Fruit fly (Drosophila melanogaster) whole organism, pupa: ENCODE results near the gene CG42395.

Experiments
- CG10348 ChIP-seq: fragments of 200-800 bp; sonication (Bioruptor generic); IDR thresholded peaks from 2 replicates; pipeline ENCODE4 v1.3.6; 2022; ENCODE audit warnings: missing biosample characterization, missing genetic modification characterization
- CG12605 ChIP-seq: fragments of 200-800 bp; sonication (Bioruptor generic); IDR thresholded peaks from 2 replicates; pipeline ENCODE4 v1.3.6; 2022; ENCODE audit warnings: missing biosample characterization, missing genetic modification characterization
- CG13204 ChIP-seq: fragments of 200-800 bp; sonication (Bioruptor generic); optimal IDR thresholded peaks from 2 replicates; lab custom pipeline; 2018; ENCODE audit warnings: missing biosample characterization, mild to moderate bottlenecking, missing genetic modification characterization, moderate library complexity
- CG14655 ChIP-seq: fragments of 200-800 bp; sonication (Bioruptor generic); optimal IDR thresholded peaks from 3 replicates; lab custom pipeline; 2017; ENCODE audit warnings: mild to moderate bottlenecking, missing biosample characterization, missing genetic modification reagents, missing genetic modification characterization
- CG15710 ChIP-seq: fragments of 200-800 bp; sonication (Bioruptor generic); optimal IDR thresholded peaks from 2 replicates; lab custom pipeline; 2018; ENCODE audit warnings: missing biosample characterization, mild to moderate bottlenecking, missing genetic modification characterization, moderate library complexity
- CG17806 ChIP-seq: fragments of 200-800 bp; sonication (Bioruptor generic); optimal IDR thresholded peaks from 2 replicates; lab custom pipeline; 2018; ENCODE audit warnings: missing biosample characterization, mild to moderate bottlenecking, missing genetic modification characterization, moderate library complexity
- CG32121 ChIP-seq: fragments of 200-800 bp; sonication (Bioruptor generic); IDR thresholded peaks from 2 replicates; pipeline ENCODE4 v1.3.6; 2022; ENCODE audit warnings: missing biosample characterization, missing genetic modification characterization
- CG34367 ChIP-seq: fragments of 200-800 bp; sonication (Bioruptor generic); optimal IDR thresholded peaks from 2 replicates; lab custom pipeline; 2018; ENCODE audit warnings: missing biosample characterization, mild to moderate bottlenecking, missing genetic modification characterization
- CG4496 ChIP-seq: fragments of 200-800 bp; sonication (Bioruptor generic); IDR thresholded peaks from 3 replicates; pipeline ENCODE4 v1.3.6; 2022; ENCODE audit warnings: missing biosample characterization, missing genetic modification characterization
- CG8159 ChIP-seq: fragments of 200-800 bp; sonication (Bioruptor generic); optimal IDR thresholded peaks from 3 replicates; lab custom pipeline; 2018; ENCODE audit warnings: missing biosample characterization, mild to moderate bottlenecking, missing genetic modification characterization, moderate library complexity
- CG8301 ChIP-seq: fragments of 200-800 bp; sonication (Bioruptor generic); optimal IDR thresholded peaks from 2 replicates; lab custom pipeline; 2018; ENCODE audit warnings: missing biosample characterization, mild to moderate bottlenecking, missing genetic modification characterization
- CG9948 ChIP-seq: fragments of 200-800 bp; sonication (Bioruptor generic); optimal IDR thresholded peaks from 2 replicates; lab custom pipeline; 2018; ENCODE audit warnings: missing biosample characterization, mild to moderate bottlenecking, missing genetic modification characterization, moderate library complexity
- D1 ChIP-seq: fragments of 200-800 bp; sonication (Bioruptor generic); optimal IDR thresholded peaks from 2 replicates; lab custom pipeline; 2018; ENCODE audit warnings: missing biosample characterization, mild to moderate bottlenecking, missing genetic modification characterization, moderate library complexity
- EcR ChIP-seq: fragments of 200-800 bp; sonication (Bioruptor generic); optimal IDR thresholded peaks from 3 replicates; lab custom pipeline; 2019; ENCODE audit warnings: missing biosample characterization, missing genetic modification characterization, mild to moderate bottlenecking, moderate library complexity, missing genetic modification reagents
- Ets98B ChIP-seq: fragments of 200-800 bp; sonication (Bioruptor generic); IDR thresholded peaks from 2 replicates; pipeline ENCODE4 v1.3.6; 2022; ENCODE audit warnings: missing biosample characterization, missing genetic modification characterization
- Pif1A ChIP-seq: fragments of 200-800 bp; sonication (Bioruptor generic); optimal IDR thresholded peaks from 3 replicates; lab custom pipeline; 2016; ENCODE audit warnings: missing biosample characterization, missing genetic modification characterization
- Pif1B ChIP-seq: fragments of 200-800 bp; sonication (Bioruptor generic); optimal IDR thresholded peaks from 3 replicates; lab custom pipeline; 2016; ENCODE audit warnings: missing biosample characterization, missing genetic modification characterization
- Snoo ChIP-seq: fragments of 200-800 bp; sonication (Bioruptor generic); optimal IDR thresholded peaks from 3 replicates; lab custom pipeline; 2017; ENCODE audit warnings: missing biosample characterization, mild to moderate bottlenecking, missing genetic modification characterization, inconsistent platforms
- fd96Ca ChIP-seq: fragments of 200-800 bp; sonication (Bioruptor generic); IDR thresholded peaks from 3 replicates; pipeline ENCODE4 v1.3.6; 2022; ENCODE audit warnings: missing biosample characterization, missing genetic modification characterization
- gl ChIP-seq: fragments of 200-800 bp; sonication (Bioruptor generic); optimal IDR thresholded peaks from 2 replicates; lab custom pipeline; 2018; ENCODE audit warnings: missing biosample characterization, mild to moderate bottlenecking, missing genetic modification characterization
- rn ChIP-seq: fragments of 200-800 bp; sonication (Bioruptor generic); IDR thresholded peaks from 2 replicates; pipeline ENCODE4 v1.3.6; 2022; ENCODE audit warnings: missing biosample characterization, missing genetic modification characterization

Gene CG42395

dm6 chrX:9553545-9554320, 22.3 kb downstream of the CG42395 start:
- TF ChIP-seq CG12605 (peak; percentile 90), D1 (no peak), Pif1B (GFP tag; lab: Kevin White, UChicago) (peak; percentile 76), CG4496 (peak; percentile 93), CG13204 (GFP tag; lab: Kevin White, UChicago) (peak; percentile 76), CG17806 (tag; lab: Kevin White, UChicago) (peak; percentile 83), rn (0 out of 2 replicates have a peak, but pooled peaks have one; percentile 46), EcR (GFP tag; lab: Kevin White, UChicago) (peak; percentile 18), CG8301 (tag; lab: Kevin White, UChicago) (peak; percentile 82), CG10348 (no peak), Ets98B (GFP tag; lab: Robert Waterston, UW) (peak; percentile 87), Snoo (peak; percentile 89), CG8159 (tag; lab: Kevin White, UChicago) (peak; percentile 89), CG34367 (tag; lab: Kevin White, UChicago) (peak; percentile 86), Pif1A (GFP tag; lab: Kevin White, UChicago) (peak; percentile 87), CG14655 (GFP tag; lab: Kevin White, UChicago) (peak; percentile 87), CG15710 (tag; lab: Kevin White, UChicago) (peak; percentile 84), CG9948 (tag; lab: Kevin White, UChicago) (peak; percentile 80), CG32121 (GFP tag; lab: Robert Waterston, UW) (peak; percentile 77; the same call in 1 of the 2 replicates), gl (tag; lab: Kevin White, UChicago) (peak; percentile 59), fd96Ca (GFP tag; lab: Robert Waterston, UW) (peak; percentile 84)

dm6 chrX:9551179-9551578, 24.9 kb downstream of the CG42395 start:
- TF ChIP-seq Snoo = no peak
- TF ChIP-seq CG15710 (tag; lab: Kevin White, UChicago) = no peak
- no peak for TF ChIP-seq CG9948 (tag; lab: Kevin White, UChicago)
- TF ChIP-seq gl (tag; lab: Kevin White, UChicago) = no peak
- no peak for TF ChIP-seq EcR (GFP tag; lab: Kevin White, UChicago)
- TF ChIP-seq CG8301 (tag; lab: Kevin White, UChicago) = no peak
- TF ChIP-seq Pif1B (GFP tag; lab: Kevin White, UChicago) = no peak
- no peak for TF ChIP-seq D1
- TF ChIP-seq CG14655 (GFP tag; lab: Kevin White, UChicago) = no peak
- no peak for TF ChIP-seq Pif1A (GFP tag; lab: Kevin White, UChicago)
- no peak for TF ChIP-seq Ets98B (GFP tag; lab: Robert Waterston, UW)
- TF ChIP-seq CG34367 (tag; lab: Kevin White, UChicago) = no peak
- no peak for TF ChIP-seq CG17806 (tag; lab: Kevin White, UChicago)

dm6 chrX:9550565-9551145, 25.4 kb downstream of the CG42395 start, which contains the start of gene CG32700:
Gene CG32700, minus strand, starts transcription at chrX:9550838.
- TF ChIP-seq CG14655 (GFP tag; lab: Kevin White, UChicago) (no peak), CG12605 (peak; percentile 35; the same call in 1 of the 2 replicates), CG4496 (0 out of 3 replicates have a peak, but pooled peaks have one; percentile 11), CG9948 (tag; lab: Kevin White, UChicago) (no peak)

- TF ChIP-seq Ets98B (GFP tag; lab: Robert Waterston, UW) (no peak), Pif1A (GFP tag; lab: Kevin White, UChicago) (no peak), CG32121 (GFP tag; lab: Robert Waterston, UW) (no peak), Snoo (no peak), CG12605 (no peak), CG8301 (tag; lab: Kevin White, UChicago) (no peak), CG8159 (tag; lab: Kevin White, UChicago) (no peak)
Observed at dm6 chrX:9544457-9544856, 31.6 kb downstream of the CG42395 start.

- TF ChIP-seq CG32121 (GFP tag; lab: Robert Waterston, UW) (no peak), CG9948 (tag; lab: Kevin White, UChicago) (no peak), gl (tag; lab: Kevin White, UChicago) (no peak), CG8301 (tag; lab: Kevin White, UChicago) (no peak), Pif1A (GFP tag; lab: Kevin White, UChicago) (no peak), D1 (no peak), CG17806 (tag; lab: Kevin White, UChicago) (no peak), EcR (GFP tag; lab: Kevin White, UChicago) (no peak), CG14655 (GFP tag; lab: Kevin White, UChicago) (no peak), CG12605 (no peak), CG4496 (no peak), CG8159 (tag; lab: Kevin White, UChicago) (no peak), CG13204 (GFP tag; lab: Kevin White, UChicago) (no peak), CG15710 (tag; lab: Kevin White, UChicago) (no peak), Ets98B (GFP tag; lab: Robert Waterston, UW) (no peak), rn (no peak)
- TF ChIP-seq, all 21 proteins: peak for 0
Observed at dm6 chrX:9533518-9533917, 42.5 kb downstream of the CG42395 start, which contains the start of gene CG34026. Gene CG34026, plus strand, starts transcription at chrX:9533818.
